Worm (Caenorhabditis elegans): ENCODE data around the gene oxy-4.

DNA sequence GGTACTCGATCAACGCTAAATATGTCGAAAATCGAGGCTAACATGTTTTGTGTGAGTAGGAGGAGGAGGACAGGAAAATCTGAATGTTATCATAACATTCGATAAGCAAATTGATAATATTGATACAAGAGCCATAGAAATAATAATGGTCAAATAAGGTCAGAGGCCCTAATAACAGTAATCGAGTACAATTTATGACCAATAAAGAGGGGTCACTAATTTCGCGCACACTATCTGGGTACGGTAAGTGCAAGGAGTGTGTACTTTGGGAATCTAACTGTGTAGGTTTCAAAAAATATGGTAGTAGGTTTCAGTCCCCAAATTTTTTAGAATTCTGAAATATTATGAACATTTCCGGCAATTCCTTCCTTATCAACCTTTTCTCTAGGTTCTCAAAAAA, 15.1 kb downstream of the oxy-4 start:
- TF ChIP-seq mls-2 (tag; optimal IDR thresholded peaks at IDR 0.05), result no peak
- no peak for TF ChIP-seq pha-4 (tag; optimal IDR thresholded peaks at IDR 0.05)
- no peak for TF ChIP-seq ham-2 (GFP tag; optimal IDR thresholded peaks at IDR 0.05)
- no peak for TF ChIP-seq lsy-2 (tag; optimal IDR thresholded peaks at IDR 0.05)
- TF ChIP-seq lin-13 (tag; optimal IDR thresholded peaks at IDR 0.05), result no peak
- no peak for TF ChIP-seq nhr-12 (tag; optimal IDR thresholded peaks at IDR 0.05)

Measured in whole organism, mixed stage, embryonic.